Fruit fly (Drosophila melanogaster) whole organism, prepupa: ENCODE measurements around the gene CG8671.

Experiments used
- Blimp-1 ChIP-seq: fragments of 200-800 bp; sonication (Bioruptor generic); optimal IDR thresholded peaks from 3 replicates; lab custom pipeline; 2017; ENCODE audit warnings: missing biosample characterization, missing genetic modification characterization, mild to moderate bottlenecking, moderate library complexity, missing genetic modification reagents
- CG10631 ChIP-seq: fragments of 200-800 bp; sonication (Bioruptor generic); optimal IDR thresholded peaks from 2 replicates; lab custom pipeline; 2016; ENCODE audit warnings: missing biosample characterization, missing genetic modification characterization
- CG10669 ChIP-seq: fragments of 200-800 bp; sonication (Bioruptor generic); optimal IDR thresholded peaks from 3 replicates; lab custom pipeline; 2018; ENCODE audit warnings: missing biosample characterization, mild to moderate bottlenecking, missing genetic modification characterization, moderate library complexity
- CG11294 ChIP-seq: fragments of 200-800 bp; sonication (Bioruptor generic); IDR thresholded peaks from 2 replicates; pipeline ENCODE4 v1.3.6; 2022; ENCODE audit warnings: missing biosample characterization, missing genetic modification characterization
- CG11762 ChIP-seq: fragments of 200-800 bp; sonication (Bioruptor generic); optimal IDR thresholded peaks from 3 replicates; lab custom pipeline; 2016; ENCODE audit warnings: missing biosample characterization, missing genetic modification characterization; ENCODE audit not compliant: insufficient read depth
- CG11902 ChIP-seq: fragments of 200-800 bp; sonication (Bioruptor generic); optimal IDR thresholded peaks from 3 replicates; lab custom pipeline; 2016; ENCODE audit warnings: missing biosample characterization, missing genetic modification characterization
- CG15336 ChIP-seq: fragments of 200-800 bp; sonication (Bioruptor generic); IDR thresholded peaks from 2 replicates; pipeline ENCODE4 v1.3.6; 2022; ENCODE audit warnings: missing biosample characterization, missing genetic modification characterization
- CG1621 ChIP-seq: fragments of 200-800 bp; sonication (Bioruptor generic); optimal IDR thresholded peaks from 3 replicates; lab custom pipeline; 2018; ENCODE audit warnings: missing biosample characterization, mild to moderate bottlenecking, missing genetic modification characterization
- CG16779 ChIP-seq: fragments of 200-800 bp; sonication (Bioruptor generic); optimal IDR thresholded peaks from 3 replicates; lab custom pipeline; 2017; ENCODE audit warnings: missing biosample characterization, mild to moderate bottlenecking, missing genetic modification characterization
- CG3032 ChIP-seq: fragments of 200-800 bp; optimal IDR thresholded peaks from 2 replicates; lab custom pipeline; 2019; ENCODE audit warnings: missing biosample characterization, mild to moderate bottlenecking, missing genetic modification characterization, moderate library complexity
- CG31627 ChIP-seq: fragments of 200-800 bp; sonication (Bioruptor generic); optimal IDR thresholded peaks from 3 replicates; lab custom pipeline; 2016; ENCODE audit warnings: missing biosample characterization, missing genetic modification characterization
- CG34406 ChIP-seq: fragments of 200-800 bp; sonication (Bioruptor generic); optimal IDR thresholded peaks from 3 replicates; lab custom pipeline; 2016; ENCODE audit warnings: missing biosample characterization, missing genetic modification characterization
- CG3919 ChIP-seq: fragments of 200-800 bp; sonication (Bioruptor generic); optimal IDR thresholded peaks from 3 replicates; lab custom pipeline; 2016; ENCODE audit warnings: missing biosample characterization, missing genetic modification characterization
- CG4318 ChIP-seq: fragments of 200-800 bp; sonication (Bioruptor generic); optimal IDR thresholded peaks from 3 replicates; lab custom pipeline; 2017; ENCODE audit warnings: missing biosample characterization, mild to moderate bottlenecking, missing genetic modification characterization
- CG6163 ChIP-seq: fragments of 200-800 bp; sonication (Bioruptor generic); IDR thresholded peaks from 3 replicates; pipeline ENCODE4 v1.3.6; 2022; ENCODE audit warnings: missing biosample characterization, missing genetic modification characterization
- CG6276 ChIP-seq: fragments of 200-800 bp; sonication (Bioruptor generic); optimal IDR thresholded peaks from 2 replicates; lab custom pipeline; 2017; ENCODE audit warnings: missing biosample characterization, mild to moderate bottlenecking, missing genetic modification characterization
- CG6792 ChIP-seq: fragments of 200-800 bp; sonication (Bioruptor generic); optimal IDR thresholded peaks from 3 replicates; lab custom pipeline; 2016; ENCODE audit warnings: missing biosample characterization, missing genetic modification characterization
- CG6808 ChIP-seq: fragments of 200-800 bp; sonication (Bioruptor generic); optimal IDR thresholded peaks from 3 replicates; lab custom pipeline; 2017; ENCODE audit warnings: missing biosample characterization, missing genetic modification characterization, mild to moderate bottlenecking, moderate library complexity, missing genetic modification reagents
- CG6854 ChIP-seq: fragments of 200-800 bp; sonication (Bioruptor generic); optimal IDR thresholded peaks from 2 replicates; lab custom pipeline; 2017; ENCODE audit warnings: missing biosample characterization, mild to moderate bottlenecking, missing genetic modification characterization
- CG7368 ChIP-seq: fragments of 200-800 bp; sonication (Bioruptor generic); optimal IDR thresholded peaks from 3 replicates; lab custom pipeline; 2016; ENCODE audit warnings: missing biosample characterization, missing genetic modification characterization
- CG8319 ChIP-seq: fragments of 200-800 bp; sonication (Bioruptor generic); optimal IDR thresholded peaks from 3 replicates; lab custom pipeline; 2016; ENCODE audit warnings: missing biosample characterization, missing genetic modification characterization
- CG9139 ChIP-seq: fragments of 200-800 bp; sonication (Bioruptor generic); optimal IDR thresholded peaks from 3 replicates; lab custom pipeline; 2017; ENCODE audit warnings: missing biosample characterization, mild to moderate bottlenecking, missing genetic modification characterization
- Eip75B ChIP-seq: fragments of 200-800 bp; sonication (Bioruptor generic); optimal IDR thresholded peaks from 3 replicates; lab custom pipeline; 2016; ENCODE audit warnings: missing biosample characterization, missing genetic modification characterization
- Eip78C ChIP-seq: fragments of 200-800 bp; sonication (Bioruptor generic); peaks from one replicate; lab custom pipeline; 2016; ENCODE audit warnings: missing biosample characterization, missing genetic modification characterization
- Eip93F ChIP-seq: fragments of 200-800 bp; sonication (Bioruptor generic); optimal IDR thresholded peaks from 2 replicates; lab custom pipeline; 2016; ENCODE audit warnings: missing biosample characterization, mild to moderate bottlenecking, missing genetic modification characterization
- Hr38 ChIP-seq: sonication (Bioruptor generic); optimal IDR thresholded peaks from 2 replicates; lab custom pipeline; 2016; ENCODE audit warnings: missing biosample characterization, missing genetic modification characterization
- Hr4 ChIP-seq: fragments of 200-800 bp; sonication (Bioruptor generic); optimal IDR thresholded peaks from 3 replicates; lab custom pipeline; 2016; ENCODE audit warnings: missing biosample characterization, missing genetic modification characterization
- Met ChIP-seq: fragments of 200-800 bp; sonication (Bioruptor generic); optimal IDR thresholded peaks from 3 replicates; lab custom pipeline; 2016; ENCODE audit warnings: missing biosample characterization, missing genetic modification characterization
- OdsH ChIP-seq: fragments of 200-800 bp; sonication (Bioruptor generic); optimal IDR thresholded peaks from 3 replicates; lab custom pipeline; 2016; ENCODE audit warnings: missing biosample characterization, missing genetic modification characterization
- Sox102F ChIP-seq: fragments of 200-800 bp; sonication (Bioruptor generic); optimal IDR thresholded peaks from 2 replicates; lab custom pipeline; 2016; ENCODE audit warnings: missing biosample characterization, mild to moderate bottlenecking, missing genetic modification characterization
- Sox14 ChIP-seq: fragments of 200-800 bp; sonication (Bioruptor generic); optimal IDR thresholded peaks from 3 replicates; lab custom pipeline; 2016; ENCODE audit warnings: missing biosample characterization, missing genetic modification characterization
- Sox15 ChIP-seq: fragments of 200-800 bp; sonication (Bioruptor generic); optimal IDR thresholded peaks from 3 replicates; lab custom pipeline; 2016; ENCODE audit warnings: missing biosample characterization, missing genetic modification characterization
- achi ChIP-seq: fragments of 200-800 bp; sonication (Bioruptor generic); optimal IDR thresholded peaks from 3 replicates; lab custom pipeline; 2016; ENCODE audit warnings: missing biosample characterization, missing genetic modification characterization
- acj6 ChIP-seq: fragments of 200-800 bp; sonication (Bioruptor generic); optimal IDR thresholded peaks from 3 replicates; lab custom pipeline; 2016; ENCODE audit warnings: missing biosample characterization, missing genetic modification characterization
- cyc ChIP-seq: fragments of 200-800 bp; sonication (Bioruptor generic); optimal IDR thresholded peaks from 3 replicates; lab custom pipeline; 2016; ENCODE audit warnings: missing biosample characterization, missing genetic modification characterization
- dac ChIP-seq: fragments of 200-800 bp; sonication (Bioruptor generic); optimal IDR thresholded peaks from 2 replicates; lab custom pipeline; 2017; ENCODE audit warnings: missing biosample characterization, mild to moderate bottlenecking, missing genetic modification characterization
- dsx ChIP-seq: fragments of 200-800 bp; optimal IDR thresholded peaks from 3 replicates; lab custom pipeline; 2019; ENCODE audit warnings: missing biosample characterization, mild to moderate bottlenecking, missing genetic modification characterization, moderate library complexity; ENCODE audit not compliant: poor library complexity, severe bottlenecking
- eg ChIP-seq: fragments of 200-800 bp; sonication (Bioruptor generic); IDR thresholded peaks from 3 replicates; pipeline ENCODE4 v1.3.6; 2022; ENCODE audit warnings: missing biosample characterization, missing genetic modification characterization
- esn ChIP-seq: fragments of 200-800 bp; sonication (Bioruptor generic); optimal IDR thresholded peaks from 2 replicates; lab custom pipeline; 2016; ENCODE audit warnings: missing biosample characterization, mild to moderate bottlenecking, missing genetic modification characterization, moderate library complexity
- fd59A ChIP-seq: fragments of 200-800 bp; sonication (Bioruptor generic); optimal IDR thresholded peaks from 2 replicates; lab custom pipeline; 2017; ENCODE audit warnings: missing biosample characterization, mild to moderate bottlenecking, missing genetic modification characterization, missing genetic modification reagents
- fkh ChIP-seq: fragments of 200-800 bp; sonication (Bioruptor generic); optimal IDR thresholded peaks from 3 replicates; lab custom pipeline; 2017; ENCODE audit warnings: missing biosample characterization, mild to moderate bottlenecking, missing genetic modification characterization, moderate library complexity
- lz ChIP-seq: fragments of 200-800 bp; sonication (Bioruptor generic); optimal IDR thresholded peaks from 3 replicates; lab custom pipeline; 2016; ENCODE audit warnings: missing biosample characterization, missing genetic modification characterization
- net ChIP-seq: fragments of 200-800 bp; sonication (Bioruptor generic); optimal IDR thresholded peaks from 3 replicates; lab custom pipeline; 2016; ENCODE audit warnings: missing biosample characterization, missing genetic modification characterization
- pdm3 ChIP-seq: fragments of 200-800 bp; sonication (Bioruptor generic); optimal IDR thresholded peaks from 3 replicates; lab custom pipeline; 2016; ENCODE audit warnings: missing biosample characterization, missing genetic modification characterization
- salr ChIP-seq, 2 experiments: fragments of 200-800 bp; sonication (Bioruptor generic); optimal IDR thresholded peaks; 3 replicates each; lab custom pipeline; 2016 to 2018; ENCODE audit warnings: missing biosample characterization in 2 of 2, missing genetic modification characterization in 2 of 2, mild to moderate bottlenecking in 1 of 2
- spab ChIP-seq: fragments of 200-800 bp; sonication (Bioruptor generic); optimal IDR thresholded peaks from 2 replicates; lab custom pipeline; 2017; ENCODE audit warnings: missing biosample characterization, mild to moderate bottlenecking, missing genetic modification characterization, missing genetic modification reagents
- ss ChIP-seq, 2 experiments: fragments of 200-800 bp; sonication (Bioruptor generic); optimal IDR thresholded peaks; 2 replicates in 1 of 2; 3 replicates in 1 of 2; lab custom pipeline; 2017 to 2018; ENCODE audit warnings: mild to moderate bottlenecking in 2 of 2, missing biosample characterization in 2 of 2, missing genetic modification characterization in 2 of 2, moderate library complexity in 1 of 2
- svp ChIP-seq: fragments of 200-800 bp; sonication (Bioruptor generic); peaks from one replicate; lab custom pipeline; 2016; ENCODE audit warnings: missing biosample characterization, missing genetic modification characterization
- topi ChIP-seq: fragments of 200-800 bp; sonication (Bioruptor generic); optimal IDR thresholded peaks from 3 replicates; lab custom pipeline; 2016; ENCODE audit warnings: missing biosample characterization, missing genetic modification characterization
- vri ChIP-seq: fragments of 200-800 bp; sonication (Bioruptor generic); optimal IDR thresholded peaks from 3 replicates; lab custom pipeline; 2016; ENCODE audit warnings: missing biosample characterization, mild to moderate bottlenecking, missing genetic modification characterization

The CG8671 gene

DNA sequence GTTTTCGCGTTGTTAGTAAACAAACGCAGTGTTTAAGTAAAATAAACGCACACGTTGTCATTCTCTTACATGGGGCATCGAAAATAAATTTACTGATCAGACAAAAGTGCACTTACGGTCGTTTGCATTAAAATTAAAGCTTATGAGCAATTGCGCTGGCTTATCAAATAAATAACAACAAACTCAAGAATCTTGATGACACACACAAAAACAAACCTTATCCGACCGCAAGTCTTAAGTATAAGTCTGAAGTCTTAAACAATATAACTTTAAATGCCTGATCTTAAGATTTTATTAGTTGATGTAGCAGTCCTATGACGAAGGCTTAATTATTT is 43.9 kb upstream of the CG8671 start:
- peak; percentile 82 for TF ChIP-seq fkh (GFP tag; lab: Kevin White, UChicago)
- TF ChIP-seq vri (GFP tag; lab: Kevin White, UChicago), result peak; percentile 5
- no peak for TF ChIP-seq Met (GFP tag; lab: Kevin White, UChicago)
- TF ChIP-seq CG31627 (GFP tag; lab: Kevin White, UChicago), result no peak
- TF ChIP-seq, all 60 proteins: peak for 2

DNA sequence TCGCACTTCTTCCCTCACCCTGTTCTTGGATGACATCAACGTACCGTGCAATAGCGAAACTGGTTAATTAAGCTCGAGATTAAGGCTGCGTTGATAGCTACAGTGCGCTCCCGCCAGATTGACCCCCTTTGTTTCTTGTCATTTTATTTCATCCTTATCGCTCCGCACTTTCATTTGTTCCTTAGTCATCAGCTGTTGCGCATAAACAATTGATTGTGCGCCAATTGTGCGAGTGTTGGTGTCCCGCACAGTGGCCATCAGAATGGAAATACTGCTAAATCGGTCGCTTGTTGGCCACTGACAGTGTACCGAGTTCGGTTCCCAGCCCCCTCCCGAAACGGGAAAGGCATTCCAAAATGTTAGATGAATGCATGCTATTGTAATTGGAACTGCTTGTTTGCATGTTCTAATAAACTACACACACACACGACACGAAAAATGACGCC is 43.1 kb upstream of the CG8671 start:
- TF ChIP-seq cyc (GFP tag; lab: Kevin White, UChicago) (no peak), CG6276 (GFP tag; lab: Kevin White, UChicago) (no peak), svp (GFP tag; lab: Kevin White, UChicago) (peak; percentile 86), CG10631 (GFP tag; lab: Kevin White, UChicago) (no peak), CG1621 (tag; lab: Kevin White, UChicago) (no peak), CG11762 (GFP tag; lab: Kevin White, UChicago) (no peak), dac (GFP tag; lab: Kevin White, UChicago) (no peak), topi (no peak), Hr4 (GFP tag; lab: Kevin White, UChicago) (no peak), acj6 (no peak), CG3032 (no peak), net (GFP tag; lab: Kevin White, UChicago) (peak; percentile 20), CG15336 (GFP tag; lab: Robert Waterston, UW) (0 out of 2 replicates have a peak, but pooled peaks have one; percentile 20), CG4318 (GFP tag; lab: Kevin White, UChicago) (no peak), CG6792 (GFP tag; lab: Kevin White, UChicago) (no peak), OdsH (GFP tag; lab: Kevin White, UChicago) (no peak), CG6808 (GFP tag; lab: Kevin White, UChicago) (peak; percentile 16), CG6854 (GFP tag; lab: Kevin White, UChicago) (no peak), CG11294 (GFP tag; lab: Robert Waterston, UW) (no peak), eg (GFP tag; lab: Robert Waterston, UW) (0 out of 3 replicates have a peak, but pooled peaks have one; percentile 56), vri (GFP tag; lab: Kevin White, UChicago) (peak; percentile 65), CG16779 (tag; lab: Kevin White, UChicago) (no peak), CG9139 (peak; percentile 16), CG6163 (GFP tag; lab: Robert Waterston, UW) (0 out of 3 replicates have a peak, but pooled peaks have one; percentile 11), salr (GFP tag; optimal IDR thresholded peaks at IDR 0.05; lab: Kevin White, UChicago) (no peak), achi (GFP tag; lab: Kevin White, UChicago) (no peak), CG3919 (GFP tag; lab: Kevin White, UChicago) (no peak), Sox15 (GFP tag; lab: Kevin White, UChicago) (no peak), CG11902 (GFP tag; lab: Kevin White, UChicago) (no peak), Sox102F (no peak), CG8319 (GFP tag; lab: Kevin White, UChicago) (no peak), lz (GFP tag; lab: Kevin White, UChicago) (no peak), Eip93F (GFP tag; lab: Kevin White, UChicago) (no peak), esn (GFP tag; lab: Kevin White, UChicago) (no peak), Met (GFP tag; lab: Kevin White, UChicago) (no peak), Hr38 (GFP tag; lab: Kevin White, UChicago) (no peak), pdm3 (GFP tag; lab: Kevin White, UChicago) (no peak), ss (GFP tag; optimal IDR thresholded peaks at IDR 0.05; lab: Kevin White, UChicago) (peak; percentile 19 to 26), Eip75B (GFP tag; lab: Kevin White, UChicago) (no peak), spab (GFP tag; lab: Kevin White, UChicago) (no peak), fd59A (GFP tag; lab: Kevin White, UChicago) (no peak), CG31627 (GFP tag; lab: Kevin White, UChicago) (no peak), Eip78C (GFP tag; lab: Kevin White, UChicago) (peak; percentile 84), dsx (GFP tag; lab: Kevin White, UChicago) (no peak), CG10669 (GFP tag; lab: Kevin White, UChicago) (no peak), Blimp-1 (GFP tag; lab: Kevin White, UChicago) (no peak), CG34406 (GFP tag; lab: Kevin White, UChicago) (no peak), Sox14 (GFP tag; lab: Kevin White, UChicago) (peak; percentile 68), CG7368 (GFP tag; lab: Kevin White, UChicago) (no peak)
